Fruit fly (Drosophila melanogaster): ENCODE data around the gene PIG-P.

PIG-P gene

DNA sequence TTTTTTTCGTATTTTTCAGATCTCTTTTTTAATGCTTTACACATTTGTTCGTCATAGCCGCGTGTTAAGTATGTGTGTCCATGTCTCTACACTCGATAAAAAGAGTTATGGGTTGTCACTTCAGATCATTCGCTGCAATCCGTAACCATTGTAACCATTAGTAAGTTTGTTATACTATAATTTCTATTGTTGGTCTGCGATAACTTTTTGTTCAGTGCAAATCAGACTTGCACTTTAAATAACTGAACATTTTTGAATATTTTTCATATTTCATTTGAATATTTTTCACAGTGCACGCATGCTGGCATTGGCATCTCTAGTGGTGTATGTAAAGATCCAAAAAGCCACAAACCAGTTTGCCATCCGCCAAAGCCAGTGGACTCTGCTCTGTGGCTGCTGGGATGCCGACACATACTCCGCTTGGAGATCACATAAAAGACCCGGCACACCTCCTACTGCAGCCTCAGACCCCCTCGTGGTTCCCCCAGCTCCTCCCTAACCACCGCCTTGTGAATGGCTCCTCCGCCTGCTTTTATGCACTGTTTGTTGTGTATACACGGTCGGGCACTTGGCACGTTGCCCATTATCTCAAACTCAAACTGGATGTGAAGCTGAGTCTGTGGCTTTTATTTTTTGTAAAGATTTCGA, 49.0 kb downstream of the PIG-P start (continued):
- TF ChIP-seq kah (GFP tag; optimal IDR thresholded peaks at IDR 0.05) (peak; percentile 59), zf30C (GFP tag; optimal IDR thresholded peaks at IDR 0.05) (peak; percentile 76), CG6791 (GFP tag; IDR thresholded peaks at IDR 0.05; ENCODE audit: partially characterized antibody) (no peak), zfh2 (GFP tag; optimal IDR thresholded peaks at IDR 0.05) (peak; percentile 69), al (GFP tag; IDR thresholded peaks at IDR 0.05) (peak; percentile 67), tap (tag; optimal IDR thresholded peaks at IDR 0.05) (peak; percentile 92), CG31224 (GFP tag; IDR thresholded peaks at IDR 0.05) (0 out of 2 replicates have a peak, but pooled peaks have one; percentile 37), CG9797 (GFP tag; optimal IDR thresholded peaks at IDR 0.05) (peak; percentile 17), CG33213 (GFP tag; optimal IDR thresholded peaks at IDR 0.05) (peak; percentile 80), Hey (tag; optimal IDR thresholded peaks at IDR 0.05) (no peak), pan (optimal IDR thresholded peaks at IDR 0.05) (no peak), pan (GFP tag; optimal IDR thresholded peaks at IDR 0.05 in 1 of 2, IDR thresholded peaks at IDR 0.05 in 1 of 2) (peak in 1 of 2 experiments; percentile 87), CG12155 (GFP tag; optimal IDR thresholded peaks at IDR 0.05) (peak; percentile 79), CG11085 (GFP tag; IDR thresholded peaks at IDR 0.05) (peak; percentile 53; the same call in 1 of the 2 replicates), twi (tag; optimal IDR thresholded peaks at IDR 0.05) (peak; percentile 72), Bgb (GFP tag; IDR thresholded peaks at IDR 0.05; ENCODE audit: partially characterized antibody) (no peak), CG11723 (GFP tag; optimal IDR thresholded peaks at IDR 0.05) (peak; percentile 79), Sry-δ (GFP tag; optimal IDR thresholded peaks at IDR 0.05) (peak; percentile 45), CG17385 (GFP tag; optimal IDR thresholded peaks at IDR 0.05) (peak; percentile 85), Drgx (GFP tag; IDR thresholded peaks at IDR 0.05) (peak; percentile 94), CG12071 (GFP tag; optimal IDR thresholded peaks at IDR 0.05) (peak; percentile 87), CG1602 (GFP tag; optimal IDR thresholded peaks at IDR 0.05) (peak; percentile 86), wor (GFP tag; IDR thresholded peaks at IDR 0.05) (peak; percentile 73), Fer2 (tag; optimal IDR thresholded peaks at IDR 0.05) (peak; percentile 52), br (optimal IDR thresholded peaks at IDR 0.05) (no peak), jigr1 (GFP tag; IDR thresholded peaks at IDR 0.05) (peak; percentile 63; the same call in 1 of the 3 replicates), CTCF (GFP tag; optimal IDR thresholded peaks at IDR 0.05) (peak; percentile 48), luna (GFP tag; optimal IDR thresholded peaks at IDR 0.05) (peak; percentile 55), CG9609 (GFP tag; optimal IDR thresholded peaks at IDR 0.05) (peak; percentile 78), CG10274 (GFP tag; optimal IDR thresholded peaks at IDR 0.05) (peak; percentile 66), run (tag; optimal IDR thresholded peaks at IDR 0.05) (peak; percentile 70), Lpt (GFP tag; optimal IDR thresholded peaks at IDR 0.05) (no peak), Hand (GFP tag; optimal IDR thresholded peaks at IDR 0.05) (peak; percentile 47), CG14667 (GFP tag; IDR thresholded peaks at IDR 0.05) (peak; percentile 84), NfI (GFP tag; optimal IDR thresholded peaks at IDR 0.05) (peak; percentile 84), gsb (GFP tag; IDR thresholded peaks at IDR 0.05) (peak; percentile 78), HmgZ (tag; optimal IDR thresholded peaks at IDR 0.05) (peak; percentile 77), Ada2b (GFP tag; IDR thresholded peaks at IDR 0.05) (peak; percentile 84), Stat92E (GFP tag; optimal IDR thresholded peaks at IDR 0.05) (peak in 1 of 3 experiments; percentile 77), crp (GFP tag; optimal IDR thresholded peaks at IDR 0.05) (peak in 1 of 2 experiments; percentile 46), Antp (GFP tag; optimal IDR thresholded peaks at IDR 0.05) (peak; percentile 74), ap (GFP tag; IDR thresholded peaks at IDR 0.05) (peak; percentile 85), CG1647 (GFP tag; optimal IDR thresholded peaks at IDR 0.05) (peak; percentile 65), CG6765 (GFP tag; optimal IDR thresholded peaks at IDR 0.05) (peak; percentile 66), Camta (GFP tag; optimal IDR thresholded peaks at IDR 0.05) (peak; percentile 90), CG8359 (GFP tag; optimal IDR thresholded peaks at IDR 0.05; ENCODE audit: borderline replicate concordance) (peak; percentile 71), Oli (tag; optimal IDR thresholded peaks at IDR 0.05) (peak; percentile 93), Awh (GFP tag; IDR thresholded peaks at IDR 0.05) (peak; percentile 89), CG11247 (GFP tag; IDR thresholded peaks at IDR 0.05) (peak; percentile 80), dati (GFP tag; IDR thresholded peaks at IDR 0.05) (peak; percentile 71), repo (GFP tag; optimal IDR thresholded peaks at IDR 0.05) (peak; percentile 80)

Data from whole organism, embryonic.